Worm (Caenorhabditis elegans) whole organism, L4 larva: ENCODE data around the gene F58H1.2.

Experiments
- F10B5.3 ChIP-seq: sonication (generic microtip); optimal IDR thresholded peaks from 2 replicates; lab custom pipeline; 2016; ENCODE audit warnings: mild to moderate bottlenecking, missing genetic modification characterization, missing compliant biosample characterization
- F37D6.2 ChIP-seq: sonication (generic microtip); optimal IDR thresholded peaks from 2 replicates; lab custom pipeline; 2016; ENCODE audit warnings: mild to moderate bottlenecking, missing genetic modification characterization, missing compliant biosample characterization
- F44E2.7 ChIP-seq: fragments of 200-800 bp; sonication (Bioruptor generic); IDR thresholded peaks from 2 replicates; pipeline ENCODE4 v2.1.2; 2022; ENCODE audit warnings: missing genetic modification characterization, missing compliant biosample characterization
- F49E8.2 ChIP-seq: sonication (generic microtip); optimal IDR thresholded peaks from 2 replicates; lab custom pipeline; 2016; ENCODE audit warnings: missing compliant biosample characterization, mild to moderate bottlenecking, missing genetic modification characterization, borderline replicate concordance
- R02D3.7 ChIP-seq: fragments of 150-350 bp; sonication (generic microtip); optimal IDR thresholded peaks from 3 replicates; lab custom pipeline; 2014; ENCODE audit warnings: missing biosample characterization, missing genetic modification characterization
- aha-1 ChIP-seq: fragments of 150-350 bp; peaks from one replicate; lab custom pipeline; 2014; ENCODE audit warnings: missing biosample characterization, missing genetic modification characterization
- ama-1 ChIP-seq: fragments of 150-350 bp; optimal IDR thresholded peaks from 2 replicates; lab custom pipeline; 2014; ENCODE audit warnings: inconsistent platforms, mixed read lengths
- ceh-20 ChIP-seq: fragments of 200-800 bp; sonication (Bioruptor generic); IDR thresholded peaks from 2 replicates; pipeline ENCODE4 v1.3.6; 2022; ENCODE audit warnings: missing genetic modification reagents, missing genetic modification characterization, missing compliant biosample characterization
- ceh-62 ChIP-seq: sonication (generic microtip); optimal IDR thresholded peaks from 2 replicates; lab custom pipeline; 2017; ENCODE audit warnings: missing biosample characterization, missing genetic modification characterization
- ces-1 ChIP-seq: fragments of 150-350 bp; sonication (generic microtip); optimal IDR thresholded peaks from 4 replicates; lab custom pipeline; 2014; ENCODE audit warnings: missing biosample characterization, missing genetic modification reagents, missing genetic modification characterization
- daf-12 ChIP-seq: fragments of 150-350 bp; optimal IDR thresholded peaks from 2 replicates; lab custom pipeline; 2014; ENCODE audit warnings: missing biosample characterization, missing genetic modification reagents, missing genetic modification characterization
- daf-16 ChIP-seq, 3 experiments: sonication (generic microtip); optimal IDR thresholded peaks; 2 replicates each; lab custom pipeline; 2016 to 2017; ENCODE audit warnings: missing genetic modification characterization in 3 of 3, missing genetic modification reagents in 3 of 3, mild to moderate bottlenecking in 2 of 3, missing compliant biosample characterization in 2 of 3, missing biosample characterization in 1 of 3, moderate library complexity in 1 of 3
- daf-19 ChIP-seq: fragments of 200-800 bp; sonication (Bioruptor generic); conservative IDR thresholded peaks from 2 replicates; pipeline ENCODE4 v1.3.6; 2022; ENCODE audit warnings: missing genetic modification characterization, missing compliant biosample characterization
- daf-8 ChIP-seq: fragments of 200-800 bp; sonication (Bioruptor generic); IDR thresholded peaks from 2 replicates; pipeline ENCODE4 v1.3.6; 2022; ENCODE audit warnings: missing genetic modification characterization, missing compliant biosample characterization
- dpl-1 ChIP-seq: fragments of 150-350 bp; optimal IDR thresholded peaks from 2 replicates; lab custom pipeline; 2014; ENCODE audit warnings: missing biosample characterization, missing genetic modification reagents, missing genetic modification characterization
- duxl-1 ChIP-seq: sonication (generic microtip); optimal IDR thresholded peaks from 2 replicates; lab custom pipeline; 2016; ENCODE audit warnings: mild to moderate bottlenecking, missing genetic modification characterization, moderate library complexity, missing compliant biosample characterization; ENCODE audit not compliant: poor library complexity
- dve-1 ChIP-seq: sonication (generic microtip); optimal IDR thresholded peaks from 2 replicates; lab custom pipeline; 2017; ENCODE audit warnings: antibody characterized with exemption, mild to moderate bottlenecking, missing genetic modification characterization, missing compliant biosample characterization; ENCODE audit not compliant: insufficient read depth
- fos-1 ChIP-seq: fragments of 150-350 bp; optimal IDR thresholded peaks from 2 replicates; lab custom pipeline; 2014; ENCODE audit warnings: missing biosample characterization, missing genetic modification characterization
- gei-8 ChIP-seq: fragments of 200-800 bp; sonication (Bioruptor generic); optimal IDR thresholded peaks from 2 replicates; lab custom pipeline; 2018; ENCODE audit warnings: mild to moderate bottlenecking, missing genetic modification characterization, missing compliant biosample characterization
- hlh-11 ChIP-seq: fragments of 200-800 bp; sonication (Bioruptor generic); optimal IDR thresholded peaks from 2 replicates; lab custom pipeline; 2018; ENCODE audit warnings: mild to moderate bottlenecking, missing genetic modification characterization, missing compliant biosample characterization
- hlh-30 ChIP-seq: sonication (generic microtip); optimal IDR thresholded peaks from 2 replicates; lab custom pipeline; 2017; ENCODE audit warnings: antibody characterized with exemption, mild to moderate bottlenecking, missing genetic modification characterization, missing compliant biosample characterization; ENCODE audit not compliant: insufficient read depth
- lim-7 ChIP-seq: fragments of 200-800 bp; sonication (Bioruptor generic); IDR thresholded peaks from 2 replicates; pipeline ENCODE4 v1.3.6; 2022; ENCODE audit warnings: missing genetic modification characterization, missing compliant biosample characterization
- lin-13 ChIP-seq: fragments of 150-350 bp; optimal IDR thresholded peaks from 2 replicates; lab custom pipeline; 2014; ENCODE audit warnings: missing biosample characterization, missing genetic modification reagents, missing genetic modification characterization
- lin-15B ChIP-seq: fragments of 150-350 bp; sonication (generic microtip); optimal IDR thresholded peaks from 3 replicates; lab custom pipeline; 2014; ENCODE audit warnings: missing biosample characterization, missing genetic modification characterization
- lin-29 ChIP-seq: fragments of 200-800 bp; sonication (Bioruptor generic); IDR thresholded peaks from 2 replicates; pipeline ENCODE4 v1.3.6; 2022; ENCODE audit warnings: missing genetic modification reagents, missing genetic modification characterization, missing compliant biosample characterization
- lin-38 ChIP-seq: fragments of 200-800 bp; sonication (Bioruptor generic); IDR thresholded peaks from 2 replicates; pipeline ENCODE4 v1.3.6; 2022; ENCODE audit warnings: missing genetic modification reagents, missing genetic modification characterization, missing compliant biosample characterization
- lsy-2 ChIP-seq, 2 experiments: fragments of 150-350 bp in 1 of 2; sonication (generic microtip) in 1 of 2; optimal IDR thresholded peaks; 2 replicates each; lab custom pipeline; 2014 to 2017; ENCODE audit warnings: missing biosample characterization in 2 of 2, missing genetic modification characterization in 2 of 2
- madf-9 ChIP-seq: fragments of 200-800 bp; sonication (Bioruptor generic); conservative IDR thresholded peaks from 2 replicates; pipeline ENCODE4 v1.3.6; 2022; ENCODE audit warnings: missing genetic modification reagents, missing genetic modification characterization, missing compliant biosample characterization
- mes-2 ChIP-seq: sonication (generic microtip); optimal IDR thresholded peaks from 2 replicates; lab custom pipeline; 2016; ENCODE audit warnings: missing genotype, mild to moderate bottlenecking, missing genetic modification characterization, missing compliant biosample characterization; ENCODE audit not compliant: poor library complexity, severe bottlenecking
- nhr-10 ChIP-seq: fragments of 150-350 bp; optimal IDR thresholded peaks from 2 replicates; lab custom pipeline; 2014; ENCODE audit warnings: missing biosample characterization, missing genetic modification characterization
- nhr-102 ChIP-seq: sonication (generic microtip); optimal IDR thresholded peaks from 2 replicates; lab custom pipeline; 2016; ENCODE audit warnings: mild to moderate bottlenecking, missing genetic modification characterization, moderate library complexity, missing compliant biosample characterization
- nhr-28 ChIP-seq: fragments of 150-350 bp; optimal IDR thresholded peaks from 2 replicates; lab custom pipeline; 2014; ENCODE audit warnings: missing biosample characterization, missing genetic modification characterization
- nhr-41 ChIP-seq: fragments of 200-800 bp; sonication (Bioruptor generic); IDR thresholded peaks from 2 replicates; pipeline ENCODE4 v1.3.6; 2022; ENCODE audit warnings: missing genetic modification reagents, missing genetic modification characterization, missing compliant biosample characterization
- nhr-48 ChIP-seq: sonication (generic microtip); optimal IDR thresholded peaks from 2 replicates; lab custom pipeline; 2016; ENCODE audit warnings: mild to moderate bottlenecking, missing genetic modification characterization, missing compliant biosample characterization
- nhr-76 ChIP-seq: fragments of 150-350 bp; optimal IDR thresholded peaks from 2 replicates; lab custom pipeline; 2014; ENCODE audit warnings: missing biosample characterization, missing genetic modification characterization
- nhr-77 ChIP-seq: fragments of 150-350 bp; optimal IDR thresholded peaks from 2 replicates; lab custom pipeline; 2014; ENCODE audit warnings: missing biosample characterization, missing genetic modification characterization
- rbr-2 ChIP-seq: sonication (generic microtip); optimal IDR thresholded peaks from 2 replicates; lab custom pipeline; 2016; ENCODE audit warnings: missing genotype, missing genetic modification characterization, missing compliant biosample characterization
- saeg-2 ChIP-seq: fragments of 200-800 bp; sonication (Bioruptor generic); IDR thresholded peaks from 2 replicates; pipeline ENCODE4 v1.3.6; 2022; ENCODE audit warnings: missing genetic modification reagents, missing genetic modification characterization, missing compliant biosample characterization
- set-16 ChIP-seq: fragments of 200-800 bp; sonication (Bioruptor generic); IDR thresholded peaks from 2 replicates; pipeline ENCODE4 v1.3.6; 2022; ENCODE audit warnings: missing genetic modification reagents, missing genetic modification characterization, missing compliant biosample characterization
- tra-1 ChIP-seq: fragments of 200-800 bp; sonication (Bioruptor generic); IDR thresholded peaks from 2 replicates; pipeline ENCODE4 v1.3.6; 2022; ENCODE audit warnings: missing genetic modification reagents, missing genetic modification characterization, missing compliant biosample characterization
- unc-62 ChIP-seq, 3 experiments: fragments of 150-350 bp in 1 of 3; sonication (generic microtip); optimal IDR thresholded peaks in 2 of 3; peaks in 1 of 3; 1 replicate in 1 of 3; 2 replicates in 2 of 3; lab custom pipeline; 2014 to 2017; ENCODE audit warnings: missing biosample characterization in 3 of 3, missing genetic modification characterization in 3 of 3, missing genetic modification reagents in 3 of 3, missing genotype in 1 of 3
- vab-7 ChIP-seq: fragments of 200-800 bp; sonication (Bioruptor generic); IDR thresholded peaks from 2 replicates; pipeline ENCODE4 v1.3.6; 2022; ENCODE audit warnings: missing genetic modification reagents, missing genetic modification characterization, missing compliant biosample characterization
- zfp-3 ChIP-seq: fragments of 200-800 bp; sonication (Bioruptor generic); conservative IDR thresholded peaks from 2 replicates; pipeline ENCODE4 v1.3.6; 2022; ENCODE audit warnings: missing genetic modification reagents, missing genetic modification characterization, missing compliant biosample characterization
- ztf-7 ChIP-seq: fragments of 150-350 bp; optimal IDR thresholded peaks from 2 replicates; lab custom pipeline; 2014; ENCODE audit warnings: missing biosample characterization, missing genetic modification characterization

Gene F58H1.2

ce11 chrV:11905977-11906376 lies 22.9 kb upstream of the F58H1.2 start:
- TF ChIP-seq mes-2 (tag; lab: Kevin White, UChicago) (no peak), aha-1 (tag; lab: Kevin White, UChicago) (peak; percentile 93)

ce11 chrV:11913283-11913682 lies 15.6 kb upstream of the F58H1.2 start:
- TF ChIP-seq F44E2.7: no peak
- no peak for TF ChIP-seq F49E8.2 (tag; lab: Kevin White, UChicago)
- no peak for TF ChIP-seq nhr-10 (tag; lab: Kevin White, UChicago)
- no peak for TF ChIP-seq ces-1
- no peak for TF ChIP-seq lin-15B (tag; lab: Kevin White, UChicago)
- no peak for TF ChIP-seq lin-29
- TF ChIP-seq unc-62 (GFP tag; optimal IDR thresholded peaks at IDR 0.05 in 1 of 2; lab: Kevin White, UChicago): peak in 1 of 2 experiments; percentile 82
- TF ChIP-seq unc-62 (tag; optimal IDR thresholded peaks at IDR 0.05; lab: Kevin White, UChicago): no peak

- TF ChIP-seq nhr-28 (tag; lab: Kevin White, UChicago) (no peak), dve-1 (no peak), F37D6.2 (tag; lab: Kevin White, UChicago) (no peak), F10B5.3 (no peak), ztf-7 (tag; lab: Kevin White, UChicago) (no peak), mes-2 (tag; lab: Kevin White, UChicago) (no peak), nhr-76 (no peak), daf-19 (GFP tag; lab: Robert Waterston, UW) (no peak), daf-12 (tag; lab: Kevin White, UChicago) (no peak), set-16 (GFP tag; lab: Robert Waterston, UW) (no peak), rbr-2 (no peak), daf-16 (GFP tag; optimal IDR thresholded peaks at IDR 0.05; lab: Kevin White, UChicago) (no peak), daf-16 (tag; optimal IDR thresholded peaks at IDR 0.05; lab: Kevin White, UChicago) (no peak), madf-9 (GFP tag; lab: Robert Waterston, UW) (no peak), lin-13 (GFP tag; lab: Kevin White, UChicago) (no peak), saeg-2 (no peak), vab-7 (GFP tag; lab: Robert Waterston, UW) (no peak), tra-1 (GFP tag; lab: Robert Waterston, UW) (no peak)
These were observed 11.7 kb upstream of the F58H1.2 start, which contains the start of gene R31.2 for ce11 chrV:11917186-11917585. Gene R31.2, plus strand, starts transcription at chrV:11917573.

- TF ChIP-seq zfp-3: no peak
- no peak for TF ChIP-seq ama-1 (lab: Kevin White, UChicago)
- TF ChIP-seq nhr-102 (tag; lab: Kevin White, UChicago): no peak
- no peak for TF ChIP-seq aha-1 (tag; lab: Kevin White, UChicago)
- TF ChIP-seq hlh-11 (tag; lab: Kevin White, UChicago): peak; percentile 12
- 0 out of 2 replicates have a peak, but pooled peaks have one; percentile 53 for TF ChIP-seq daf-19 (GFP tag; lab: Robert Waterston, UW)
- TF ChIP-seq duxl-1: no peak
These were observed 9.3 kb upstream of the F58H1.2 start for ce11 chrV:11919639-11920038.

ce11 chrV:11921229-11921628 lies 7.7 kb upstream of the F58H1.2 start:
- TF ChIP-seq nhr-77 (peak; percentile 69), nhr-41 (GFP tag; lab: Robert Waterston, UW) (no peak), daf-8 (no peak), ceh-20 (GFP tag; lab: Robert Waterston, UW) (no peak), R02D3.7 (tag; lab: Kevin White, UChicago) (no peak), madf-9 (GFP tag; lab: Robert Waterston, UW) (no peak), nhr-48 (tag; lab: Kevin White, UChicago) (no peak), lsy-2 (tag; optimal IDR thresholded peaks at IDR 0.05; lab: Kevin White, UChicago) (peak in 1 of 2 experiments; percentile 45), lin-38 (GFP tag; lab: Robert Waterston, UW) (no peak), ceh-62 (tag; lab: Kevin White, UChicago) (no peak), F49E8.2 (tag; lab: Kevin White, UChicago) (no peak), fos-1 (tag; lab: Kevin White, UChicago) (no peak), ztf-7 (tag; lab: Kevin White, UChicago) (no peak), dpl-1 (GFP tag; lab: Kevin White, UChicago) (peak; percentile 9), lim-7 (GFP tag; lab: Robert Waterston, UW) (no peak), mes-2 (tag; lab: Kevin White, UChicago) (no peak), gei-8 (no peak), nhr-28 (tag; lab: Kevin White, UChicago) (peak; percentile 84), hlh-30 (tag; lab: Kevin White, UChicago) (peak; percentile 88), aha-1 (tag; lab: Kevin White, UChicago) (no peak)
